Worm (Caenorhabditis elegans): ENCODE results near the gene C05C8.8.

ce11 chrV:7223941-7224340 lies 31.1 kb downstream of the C05C8.8 start, which contains the start of gene C13F10.1:
- no peak for TF ChIP-seq ztf-11 (tag; optimal IDR thresholded peaks at IDR 0.05)
- TF ChIP-seq sptf-1 (tag; optimal IDR thresholded peaks at IDR 0.05) = no peak
- no peak for TF ChIP-seq blmp-1 (tag; optimal IDR thresholded peaks at IDR 0.05)
- TF ChIP-seq lsy-2 (tag; optimal IDR thresholded peaks at IDR 0.05) = no peak
- TF ChIP-seq lin-13 (tag; optimal IDR thresholded peaks at IDR 0.05) = no peak
- TF ChIP-seq mab-5 (tag; optimal IDR thresholded peaks at IDR 0.05) = no peak
- TF ChIP-seq unc-62 (GFP tag; optimal IDR thresholded peaks at IDR 0.05) = peak; percentile 80
- no peak for TF ChIP-seq zip-8 (tag; optimal IDR thresholded peaks at IDR 0.05)
- no peak for TF ChIP-seq ham-2 (GFP tag; optimal IDR thresholded peaks at IDR 0.05)
- TF ChIP-seq ceh-39 (tag; optimal IDR thresholded peaks at IDR 0.05) = no peak
- TF ChIP-seq nhr-12 (tag; optimal IDR thresholded peaks at IDR 0.05) = no peak

All from whole organism, mixed stage, embryonic.